Worm (Caenorhabditis elegans) whole organism, L2 larva: Measurements from ENCODE around the gene sca-1.

Experiments used
- dmd-4 ChIP-seq: sonication (generic microtip); optimal IDR thresholded peaks from 2 replicates; lab custom pipeline; 2017; ENCODE audit warnings: missing biosample characterization, missing genetic modification characterization
- elt-3 ChIP-seq: sonication (generic microtip); optimal IDR thresholded peaks from 2 replicates; lab custom pipeline; 2017; ENCODE audit warnings: missing biosample characterization, missing genetic modification characterization
- lin-11 ChIP-seq: fragments of 150-350 bp; sonication (generic microtip); optimal IDR thresholded peaks from 2 replicates; lab custom pipeline; 2014; ENCODE audit warnings: missing biosample characterization, missing genetic modification characterization, inconsistent platforms, mixed read lengths
- nhr-11 ChIP-seq: fragments of 150-350 bp; optimal IDR thresholded peaks from 2 replicates; lab custom pipeline; 2014; ENCODE audit warnings: missing biosample characterization, missing genetic modification characterization
- nhr-21 ChIP-seq: fragments of 150-350 bp; optimal IDR thresholded peaks from 2 replicates; lab custom pipeline; 2014; ENCODE audit warnings: missing biosample characterization, missing genetic modification characterization
- nhr-23 ChIP-seq: fragments of 150-350 bp; optimal IDR thresholded peaks from 2 replicates; lab custom pipeline; 2014; ENCODE audit warnings: missing biosample characterization, missing genetic modification reagents, missing genetic modification characterization
- sma-3 ChIP-seq: sonication (generic microtip); optimal IDR thresholded peaks from 2 replicates; lab custom pipeline; 2016; ENCODE audit warnings: missing genetic modification reagents, missing genetic modification characterization, missing compliant biosample characterization

- TF ChIP-seq sma-3 (peak; percentile 99), nhr-23 (tag; lab: Kevin White, UChicago) (no peak), elt-3 (tag; lab: Kevin White, UChicago) (no peak), lin-11 (tag; lab: Kevin White, UChicago) (peak; percentile 96), nhr-21 (peak; percentile 92), dmd-4 (tag; lab: Kevin White, UChicago) (peak; percentile 19), nhr-11 (tag; lab: Kevin White, UChicago) (no peak)
These were observed 32.2 kb upstream of the sca-1 start, which contains the start of the genes fbxb-85 and hex-3 for ce11 chrIII:10848858-10849257.
